Worm (Caenorhabditis elegans) whole organism, mixed stage, embryonic: ENCODE measurements around the gene C32D5.10.
A peak's percentile ranks its signal among the peaks of the same experiment; 100 is the strongest.

Experiments used
- M03D4.4 ChIP-seq: sonication (generic microtip); optimal IDR thresholded peaks from 2 replicates; lab custom pipeline; 2017; ENCODE audit warnings: mild to moderate bottlenecking, missing genetic modification characterization, missing compliant biosample characterization
- bed-3 ChIP-seq: fragments of 200-800 bp; sonication (Bioruptor generic); optimal IDR thresholded peaks from 3 replicates; lab custom pipeline; 2018; ENCODE audit warnings: mild to moderate bottlenecking, missing genetic modification characterization, moderate library complexity, missing compliant biosample characterization
- blmp-1 ChIP-seq: fragments of 150-350 bp; optimal IDR thresholded peaks from 2 replicates; lab custom pipeline; 2014; ENCODE audit warnings: missing biosample characterization, missing genetic modification characterization
- ceh-39 ChIP-seq: fragments of 150-350 bp; optimal IDR thresholded peaks from 2 replicates; lab custom pipeline; 2014; ENCODE audit warnings: missing biosample characterization, missing genetic modification characterization
- ceh-43 ChIP-seq: fragments of 200-800 bp; sonication (Bioruptor generic); optimal IDR thresholded peaks from 2 replicates; lab custom pipeline; 2018; ENCODE audit warnings: mild to moderate bottlenecking, missing genetic modification characterization, moderate library complexity, missing compliant biosample characterization
- ceh-83 ChIP-seq: fragments of 200-800 bp; sonication (Bioruptor generic); optimal IDR thresholded peaks from 2 replicates; lab custom pipeline; 2018; ENCODE audit warnings: mild to moderate bottlenecking, missing genetic modification characterization, missing compliant biosample characterization
- ces-1 ChIP-seq: fragments of 150-350 bp; optimal IDR thresholded peaks from 2 replicates; lab custom pipeline; 2014; ENCODE audit warnings: missing biosample characterization, missing genetic modification reagents, missing genetic modification characterization
- cnd-1 ChIP-seq: fragments of 200-800 bp; sonication (Bioruptor generic); optimal IDR thresholded peaks from 2 replicates; lab custom pipeline; 2018; ENCODE audit warnings: mild to moderate bottlenecking, missing genetic modification characterization, missing compliant biosample characterization
- drap-1 ChIP-seq: fragments of 200-800 bp; sonication (Bioruptor generic); optimal IDR thresholded peaks from 3 replicates; lab custom pipeline; 2018; ENCODE audit warnings: mild to moderate bottlenecking, missing genetic modification characterization, missing compliant biosample characterization
- elt-1 ChIP-seq: sonication (generic microtip); optimal IDR thresholded peaks from 2 replicates; lab custom pipeline; 2017; ENCODE audit warnings: missing genetic modification characterization, mild to moderate bottlenecking, missing compliant biosample characterization, antibody characterized with exemption, moderate library complexity, borderline replicate concordance; ENCODE audit not compliant: insufficient read depth
- elt-3 ChIP-seq: fragments of 150-350 bp; optimal IDR thresholded peaks from 2 replicates; lab custom pipeline; 2014; ENCODE audit warnings: missing biosample characterization, missing genetic modification characterization
- flh-1 ChIP-seq: fragments of 200-800 bp; sonication (Bioruptor generic); optimal IDR thresholded peaks from 2 replicates; lab custom pipeline; 2018; ENCODE audit warnings: mild to moderate bottlenecking, missing genetic modification characterization, moderate library complexity, missing compliant biosample characterization
- ham-2 ChIP-seq: fragments of 200-800 bp; sonication (Bioruptor generic); optimal IDR thresholded peaks from 2 replicates; lab custom pipeline; 2018; ENCODE audit warnings: mild to moderate bottlenecking, missing genetic modification characterization, missing compliant biosample characterization
- hlh-1 ChIP-seq: fragments of 150-350 bp; optimal IDR thresholded peaks from 2 replicates; lab custom pipeline; 2014; ENCODE audit warnings: missing biosample characterization, missing genetic modification reagents, missing genetic modification characterization
- lsy-2 ChIP-seq: fragments of 150-350 bp; optimal IDR thresholded peaks from 2 replicates; lab custom pipeline; 2014; ENCODE audit warnings: missing biosample characterization, missing genetic modification characterization
- mab-5 ChIP-seq: fragments of 150-350 bp; optimal IDR thresholded peaks from 2 replicates; lab custom pipeline; 2014; ENCODE audit warnings: missing biosample characterization, missing genetic modification characterization
- mep-1 ChIP-seq: fragments of 150-350 bp; optimal IDR thresholded peaks from 2 replicates; lab custom pipeline; 2017; ENCODE audit warnings: missing biosample characterization, missing genetic modification reagents, missing genetic modification characterization, inconsistent platforms
- nhr-12 ChIP-seq: fragments of 150-350 bp; optimal IDR thresholded peaks from 2 replicates; lab custom pipeline; 2014; ENCODE audit warnings: missing biosample characterization, missing genetic modification characterization
- nhr-2 ChIP-seq: fragments of 150-350 bp; optimal IDR thresholded peaks from 2 replicates; lab custom pipeline; 2014; ENCODE audit warnings: missing biosample characterization, missing genetic modification characterization
- nhr-237 ChIP-seq: fragments of 150-350 bp; optimal IDR thresholded peaks from 2 replicates; lab custom pipeline; 2014; ENCODE audit warnings: missing biosample characterization, missing genetic modification characterization
- nhr-28 ChIP-seq: fragments of 150-350 bp; optimal IDR thresholded peaks from 2 replicates; lab custom pipeline; 2014; ENCODE audit warnings: missing biosample characterization, missing genetic modification characterization
- nhr-76 ChIP-seq: sonication (generic microtip); optimal IDR thresholded peaks from 2 replicates; lab custom pipeline; 2017; ENCODE audit warnings: missing biosample characterization, missing genetic modification characterization
- pha-4 ChIP-seq: fragments of 150-350 bp; optimal IDR thresholded peaks from 2 replicates; lab custom pipeline; 2018; ENCODE audit warnings: missing biosample characterization, missing genetic modification reagents, missing genetic modification characterization
- sem-2 ChIP-seq: fragments of 200-800 bp; sonication (Bioruptor generic); optimal IDR thresholded peaks from 2 replicates; lab custom pipeline; 2018; ENCODE audit warnings: mild to moderate bottlenecking, missing genetic modification characterization, missing compliant biosample characterization
- sptf-1 ChIP-seq: sonication (generic microtip); optimal IDR thresholded peaks from 2 replicates; lab custom pipeline; 2017; ENCODE audit warnings: mild to moderate bottlenecking, missing genetic modification characterization, moderate library complexity, missing compliant biosample characterization
- tbx-8 ChIP-seq: fragments of 200-800 bp; sonication (Bioruptor generic); optimal IDR thresholded peaks from 2 replicates; lab custom pipeline; 2018; ENCODE audit warnings: mild to moderate bottlenecking, missing genetic modification characterization, moderate library complexity, missing compliant biosample characterization
- unc-120 ChIP-seq: sonication (generic microtip); optimal IDR thresholded peaks from 2 replicates; lab custom pipeline; 2017; ENCODE audit warnings: missing genetic modification characterization, missing compliant biosample characterization; ENCODE audit not compliant: poor library complexity, severe bottlenecking
- unc-39 ChIP-seq: fragments of 150-350 bp; optimal IDR thresholded peaks from 2 replicates; lab custom pipeline; 2014; ENCODE audit warnings: missing biosample characterization, missing genetic modification characterization
- unc-62 ChIP-seq: fragments of 150-350 bp; optimal IDR thresholded peaks from 2 replicates; lab custom pipeline; 2014; ENCODE audit warnings: missing biosample characterization, missing genetic modification reagents, missing genetic modification characterization
- zip-8 ChIP-seq: fragments of 150-350 bp; optimal IDR thresholded peaks from 2 replicates; lab custom pipeline; 2014; ENCODE audit warnings: missing biosample characterization, missing genetic modification characterization

The C32D5.10 gene

ce11 chrII:6343893-6344292 lies 7.9 kb downstream of the C32D5.10 start, which contains the start of gene txt-18:
Gene txt-18, plus strand, starts transcription at chrII:6344072.
- TF ChIP-seq hlh-1 (tag; lab: Kevin White, UChicago) = no peak
- TF ChIP-seq nhr-237 (tag; lab: Kevin White, UChicago) = peak; percentile 42
- TF ChIP-seq unc-39 (tag; lab: Kevin White, UChicago) = no peak
- TF ChIP-seq mep-1 (tag; lab: Kevin White, UChicago) = no peak

- TF ChIP-seq mab-5 = no peak
- no peak for TF ChIP-seq ceh-83
- no peak for TF ChIP-seq elt-3
- TF ChIP-seq drap-1 (GFP tag; lab: Kevin White, UChicago) = no peak
These were observed 9.3 kb downstream of the C32D5.10 start for ce11 chrII:6342455-6342854.

- TF ChIP-seq nhr-2 (tag; lab: Kevin White, UChicago) (no peak), unc-62 (GFP tag; lab: Kevin White, UChicago) (no peak), bed-3 (GFP tag; lab: Kevin White, UChicago) (no peak), cnd-1 (tag; lab: Kevin White, UChicago) (no peak), ceh-43 (no peak), M03D4.4 (tag; lab: Kevin White, UChicago) (no peak), unc-120 (tag; lab: Kevin White, UChicago) (no peak), nhr-12 (tag; lab: Kevin White, UChicago) (no peak), elt-3 (no peak), ceh-83 (no peak), nhr-237 (tag; lab: Kevin White, UChicago) (no peak), flh-1 (GFP tag; lab: Kevin White, UChicago) (no peak), lsy-2 (tag; lab: Kevin White, UChicago) (no peak), nhr-76 (tag; lab: Kevin White, UChicago) (no peak), hlh-1 (tag; lab: Kevin White, UChicago) (no peak), pha-4 (tag; lab: Kevin White, UChicago) (no peak)
- TF ChIP-seq, all 35 proteins: peak for 0
These were observed 10.7 kb downstream of the C32D5.10 start for ce11 chrII:6341076-6341475.

- no peak for TF ChIP-seq blmp-1 (tag; lab: Kevin White, UChicago)
- TF ChIP-seq bed-3 (GFP tag; lab: Kevin White, UChicago) = no peak
- TF ChIP-seq ceh-83 = no peak
- TF ChIP-seq sptf-1 (tag; lab: Kevin White, UChicago) = no peak
- TF ChIP-seq ceh-39 (tag; lab: Kevin White, UChicago) = no peak
- no peak for TF ChIP-seq nhr-28 (tag; lab: Kevin White, UChicago)
- TF ChIP-seq sem-2 (GFP tag; lab: Kevin White, UChicago) = no peak
- no peak for TF ChIP-seq nhr-76 (tag; lab: Kevin White, UChicago)
- no peak for TF ChIP-seq drap-1 (GFP tag; lab: Kevin White, UChicago)
These were observed 11.8 kb downstream of the C32D5.10 start, which contains the start of gene C32D5.7 for ce11 chrII:6339948-6340347. Gene C32D5.7, minus strand, starts transcription at chrII:6340048.

ce11 chrII:6339511-6339910 lies 12.3 kb downstream of the C32D5.10 start:
- TF ChIP-seq elt-1 (no peak), elt-3 (no peak), ceh-39 (tag; lab: Kevin White, UChicago) (no peak), flh-1 (GFP tag; lab: Kevin White, UChicago) (no peak), pha-4 (tag; lab: Kevin White, UChicago) (no peak), hlh-1 (tag; lab: Kevin White, UChicago) (no peak), zip-8 (tag; lab: Kevin White, UChicago) (no peak), unc-62 (GFP tag; lab: Kevin White, UChicago) (no peak), tbx-8 (GFP tag; lab: Kevin White, UChicago) (no peak), drap-1 (GFP tag; lab: Kevin White, UChicago) (no peak), nhr-2 (tag; lab: Kevin White, UChicago) (no peak), ceh-83 (no peak), unc-39 (tag; lab: Kevin White, UChicago) (no peak), ham-2 (GFP tag; lab: Kevin White, UChicago) (no peak), unc-120 (tag; lab: Kevin White, UChicago) (no peak), bed-3 (GFP tag; lab: Kevin White, UChicago) (no peak), M03D4.4 (tag; lab: Kevin White, UChicago) (no peak), ces-1 (GFP tag; lab: Kevin White, UChicago) (no peak)
